Fruit fly (Drosophila melanogaster) whole organism, embryonic: ENCODE results near the gene CG9393.
A peak's percentile ranks its signal among the peaks of the same experiment; 100 is the strongest.

Source experiments
- Ada2b ChIP-seq: fragments of 200-800 bp; sonication (Bioruptor generic); IDR thresholded peaks from 2 replicates; pipeline ENCODE4 v1.3.6; 2022; ENCODE audit warnings: missing biosample characterization, missing genetic modification characterization
- Aef1 ChIP-seq: fragments of 200-800 bp; sonication (Bioruptor generic); IDR thresholded peaks from 3 replicates; pipeline ENCODE4 v1.3.6; 2022; ENCODE audit warnings: missing biosample characterization, missing genetic modification characterization
- Bdp1 ChIP-seq: fragments of 200-800 bp; sonication (Bioruptor generic); optimal IDR thresholded peaks from 3 replicates; lab custom pipeline; 2016; ENCODE audit warnings: missing biosample characterization, missing genetic modification characterization
- CG12155 ChIP-seq: fragments of 200-800 bp; sonication (Bioruptor generic); optimal IDR thresholded peaks from 3 replicates; lab custom pipeline; 2016; ENCODE audit warnings: missing biosample characterization, missing genetic modification characterization
- CG14667 ChIP-seq: fragments of 200-800 bp; sonication (Bioruptor generic); IDR thresholded peaks from 2 replicates; pipeline ENCODE4 v1.3.6; 2022; ENCODE audit warnings: missing biosample characterization, missing genetic modification characterization
- CG16779 ChIP-seq: fragments of 200-800 bp; sonication (Bioruptor generic); IDR thresholded peaks from 2 replicates; pipeline ENCODE4 v1.3.6; 2022; ENCODE audit warnings: missing biosample characterization, missing genetic modification characterization
- CG16813 ChIP-seq: fragments of 200-800 bp; sonication (Bioruptor generic); IDR thresholded peaks from 3 replicates; pipeline ENCODE4 v1.3.6; 2022; ENCODE audit warnings: missing biosample characterization, missing genetic modification characterization; ENCODE audit not compliant: partially characterized antibody
- CG17186 ChIP-seq: fragments of 200-800 bp; sonication (Bioruptor generic); optimal IDR thresholded peaks from 3 replicates; lab custom pipeline; 2017; ENCODE audit warnings: missing biosample characterization, missing genetic modification reagents, missing genetic modification characterization
- CG18599 ChIP-seq: fragments of 200-800 bp; sonication (Bioruptor generic); optimal IDR thresholded peaks from 3 replicates; lab custom pipeline; 2017; ENCODE audit warnings: missing biosample characterization, missing genetic modification characterization, mild to moderate bottlenecking, moderate library complexity, missing genetic modification reagents
- CG2202 ChIP-seq: fragments of 200-800 bp; sonication (Bioruptor generic); optimal IDR thresholded peaks from 2 replicates; lab custom pipeline; 2018; ENCODE audit warnings: missing biosample characterization, mild to moderate bottlenecking, missing genetic modification characterization
- CG4404 ChIP-seq: fragments of 200-800 bp; sonication (Bioruptor generic); IDR thresholded peaks from 2 replicates; pipeline ENCODE4 v1.3.6; 2022; ENCODE audit warnings: missing biosample characterization, missing genetic modification characterization
- CG6689 ChIP-seq: fragments of 200-800 bp; sonication (Bioruptor generic); IDR thresholded peaks from 2 replicates; pipeline ENCODE4 v1.3.6; 2022; ENCODE audit warnings: missing biosample characterization, missing genetic modification characterization
- CG7556 ChIP-seq: fragments of 200-800 bp; sonication (Bioruptor generic); optimal IDR thresholded peaks from 2 replicates; lab custom pipeline; 2017; ENCODE audit warnings: missing biosample characterization, mild to moderate bottlenecking, missing genetic modification characterization
- CG9215 ChIP-seq: fragments of 200-800 bp; sonication (Bioruptor generic); IDR thresholded peaks from 2 replicates; pipeline ENCODE4 v1.3.6; 2022; ENCODE audit warnings: missing biosample characterization, missing genetic modification characterization
- CG9437 ChIP-seq: fragments of 200-800 bp; sonication (Bioruptor generic); optimal IDR thresholded peaks from 2 replicates; lab custom pipeline; 2018; ENCODE audit warnings: missing biosample characterization, mild to moderate bottlenecking, missing genetic modification characterization
- D19A ChIP-seq: fragments of 200-800 bp; optimal IDR thresholded peaks from 3 replicates; lab custom pipeline; 2019; ENCODE audit warnings: missing biosample characterization, mild to moderate bottlenecking, missing genetic modification characterization, moderate library complexity
- Dbx ChIP-seq: fragments of 200-800 bp; sonication (Bioruptor generic); IDR thresholded peaks from 3 replicates; pipeline ENCODE4 v1.3.6; 2022; ENCODE audit warnings: missing biosample characterization, missing genetic modification characterization
- Doc3 ChIP-seq: fragments of 200-800 bp; sonication (Bioruptor generic); IDR thresholded peaks from 3 replicates; pipeline ENCODE4 v1.3.6; 2022; ENCODE audit warnings: missing biosample characterization, missing genetic modification characterization; ENCODE audit not compliant: partially characterized antibody
- Eip74EF ChIP-seq, 2 experiments: fragments of 200-800 bp in 1 of 2; fragments of >200 bp in 1 of 2; sonication (Bioruptor generic) in 1 of 2; optimal IDR thresholded peaks; 2 replicates each; lab custom pipeline; 2017 to 2019; ENCODE audit warnings: missing biosample characterization in 2 of 2, missing genetic modification characterization in 2 of 2, mild to moderate bottlenecking in 1 of 2, moderate library complexity in 1 of 2
- Max ChIP-seq: fragments of 200-800 bp; sonication (Bioruptor generic); optimal IDR thresholded peaks from 2 replicates; lab custom pipeline; 2016; ENCODE audit warnings: missing biosample characterization, mild to moderate bottlenecking, missing genetic modification characterization
- Meics ChIP-seq: fragments of 200-800 bp; sonication (Bioruptor generic); optimal IDR thresholded peaks from 2 replicates; lab custom pipeline; 2017; ENCODE audit warnings: missing biosample characterization, mild to moderate bottlenecking, missing genetic modification characterization
- NC2β ChIP-seq: fragments of 200-800 bp; sonication (Bioruptor generic); optimal IDR thresholded peaks from 2 replicates; lab custom pipeline; 2016; ENCODE audit warnings: missing biosample characterization, missing genetic modification characterization
- NFAT ChIP-seq: fragments of 200-800 bp; sonication (Bioruptor generic); IDR thresholded peaks from 2 replicates; pipeline ENCODE4 v1.3.6; 2022; ENCODE audit warnings: missing biosample characterization, missing genetic modification characterization
- Nf-YC ChIP-seq: fragments of 200-800 bp; optimal IDR thresholded peaks from 3 replicates; lab custom pipeline; 2019; ENCODE audit warnings: missing biosample characterization, mild to moderate bottlenecking, missing genetic modification characterization, moderate library complexity
- ac ChIP-seq: fragments of 200-800 bp; sonication (Bioruptor generic); optimal IDR thresholded peaks from 3 replicates; lab custom pipeline; 2017; ENCODE audit warnings: missing biosample characterization, mild to moderate bottlenecking, missing genetic modification characterization
- bcd ChIP-seq: fragments of 200-800 bp; sonication (Bioruptor generic); optimal IDR thresholded peaks from 2 replicates; lab custom pipeline; 2017; ENCODE audit warnings: missing biosample characterization, mild to moderate bottlenecking, missing genetic modification characterization
- cad ChIP-seq: fragments of >200 bp; optimal IDR thresholded peaks from 2 replicates; lab custom pipeline; 2017; ENCODE audit warnings: missing biosample characterization, missing genetic modification characterization
- cwo ChIP-seq: fragments of 200-800 bp; sonication (Bioruptor generic); optimal IDR thresholded peaks from 3 replicates; lab custom pipeline; 2017; ENCODE audit warnings: missing biosample characterization, missing genetic modification characterization, mild to moderate bottlenecking, moderate library complexity, missing genetic modification reagents
- eve ChIP-seq, 2 experiments: fragments of >200 bp; optimal IDR thresholded peaks; 2 replicates each; lab custom pipeline; 2017; ENCODE audit warnings: missing biosample characterization in 2 of 2, missing genetic modification characterization in 2 of 2
- exex ChIP-seq: fragments of 200-800 bp; sonication (Bioruptor generic); optimal IDR thresholded peaks from 4 replicates; lab custom pipeline; 2018; ENCODE audit warnings: missing biosample characterization, mild to moderate bottlenecking, missing genetic modification characterization, moderate library complexity
- fu2 ChIP-seq: fragments of 200-800 bp; sonication (Bioruptor generic); optimal IDR thresholded peaks from 2 replicates; lab custom pipeline; 2016; ENCODE audit warnings: missing biosample characterization, missing genetic modification characterization
- gcm2 ChIP-seq: fragments of 200-800 bp; sonication (Bioruptor generic); optimal IDR thresholded peaks from 2 replicates; lab custom pipeline; 2016; ENCODE audit warnings: missing biosample characterization, missing genetic modification characterization
- hb ChIP-seq: fragments of 200-800 bp; sonication (Bioruptor generic); IDR thresholded peaks from 3 replicates; pipeline ENCODE4 v1.3.6; 2022; ENCODE audit warnings: missing biosample characterization, missing genetic modification characterization; ENCODE audit not compliant: partially characterized antibody
- jigr1 ChIP-seq: fragments of 200-800 bp; sonication (Bioruptor generic); IDR thresholded peaks from 3 replicates; pipeline ENCODE4 v1.3.6; 2022; ENCODE audit warnings: missing biosample characterization, missing genetic modification characterization
- lbe ChIP-seq: fragments of 200-800 bp; sonication (Bioruptor generic); optimal IDR thresholded peaks from 2 replicates; lab custom pipeline; 2016; ENCODE audit warnings: missing biosample characterization, mild to moderate bottlenecking, missing genetic modification characterization
- lov ChIP-seq, 2 experiments: fragments of 200-800 bp in 1 of 2; fragments of >200 bp in 1 of 2; sonication (Bioruptor generic) in 1 of 2; IDR thresholded peaks in 1 of 2; optimal IDR thresholded peaks in 1 of 2; 2 replicates in 1 of 2; 3 replicates in 1 of 2; pipeline versions ENCODE4 v1.3.6 to Lab custom; 2017 to 2022; ENCODE audit warnings: missing biosample characterization in 1 of 2, missing genetic modification characterization in 1 of 2
- onecut ChIP-seq: fragments of 200-800 bp; sonication (Bioruptor generic); IDR thresholded peaks from 2 replicates; pipeline ENCODE4 v1.3.6; 2022; ENCODE audit warnings: missing biosample characterization, missing genetic modification characterization
- org-1 ChIP-seq: fragments of 200-800 bp; sonication (Bioruptor generic); optimal IDR thresholded peaks from 2 replicates; lab custom pipeline; 2017; ENCODE audit warnings: missing biosample characterization, missing genetic modification characterization
- otp ChIP-seq: fragments of 200-800 bp; sonication (Bioruptor generic); IDR thresholded peaks from 3 replicates; pipeline ENCODE4, ENCODE4 v1.3.6; 2022; ENCODE audit warnings: missing biosample characterization, missing genetic modification characterization
- p53 ChIP-seq: fragments of 200-800 bp; sonication (Bioruptor generic); optimal IDR thresholded peaks from 2 replicates; lab custom pipeline; 2016; ENCODE audit warnings: missing biosample characterization, missing genetic modification characterization
- sd ChIP-seq: fragments of 200-800 bp; sonication (Bioruptor generic); optimal IDR thresholded peaks from 3 replicates; lab custom pipeline; 2018; ENCODE audit warnings: missing biosample characterization, mild to moderate bottlenecking, missing genetic modification characterization, moderate library complexity
- slbo ChIP-seq: fragments of 200-800 bp; sonication (Bioruptor generic); IDR thresholded peaks from 2 replicates; pipeline ENCODE4 v1.3.6; 2022; ENCODE audit warnings: missing biosample characterization, missing genetic modification characterization
- slou ChIP-seq: fragments of 200-800 bp; sonication (Bioruptor generic); optimal IDR thresholded peaks from 3 replicates; lab custom pipeline; 2016; ENCODE audit warnings: missing biosample characterization, missing genetic modification characterization
- so ChIP-seq: fragments of 200-800 bp; sonication (Bioruptor generic); IDR thresholded peaks from 3 replicates; pipeline ENCODE4 v1.3.6; 2022; ENCODE audit warnings: missing biosample characterization, missing genetic modification characterization
- tll ChIP-seq, 2 experiments: fragments of 200-800 bp in 1 of 2; fragments of >200 bp in 1 of 2; sonication (Bioruptor generic) in 1 of 2; optimal IDR thresholded peaks; 2 replicates each; lab custom pipeline; 2017 to 2019; ENCODE audit warnings: missing biosample characterization in 2 of 2, missing genetic modification characterization in 2 of 2, mild to moderate bottlenecking in 1 of 2, moderate library complexity in 1 of 2
- tna ChIP-seq: fragments of 200-800 bp; sonication (Bioruptor generic); IDR thresholded peaks from 2 replicates; pipeline ENCODE4 v1.3.6; 2022; ENCODE audit warnings: missing biosample characterization, missing genetic modification characterization; ENCODE audit not compliant: partially characterized antibody
- vnd ChIP-seq: fragments of 200-800 bp; sonication (Bioruptor generic); IDR thresholded peaks from 3 replicates; pipeline ENCODE4 v1.3.6; 2022; ENCODE audit warnings: missing biosample characterization, missing genetic modification characterization; ENCODE audit not compliant: partially characterized antibody

CG9393 gene

DNA sequence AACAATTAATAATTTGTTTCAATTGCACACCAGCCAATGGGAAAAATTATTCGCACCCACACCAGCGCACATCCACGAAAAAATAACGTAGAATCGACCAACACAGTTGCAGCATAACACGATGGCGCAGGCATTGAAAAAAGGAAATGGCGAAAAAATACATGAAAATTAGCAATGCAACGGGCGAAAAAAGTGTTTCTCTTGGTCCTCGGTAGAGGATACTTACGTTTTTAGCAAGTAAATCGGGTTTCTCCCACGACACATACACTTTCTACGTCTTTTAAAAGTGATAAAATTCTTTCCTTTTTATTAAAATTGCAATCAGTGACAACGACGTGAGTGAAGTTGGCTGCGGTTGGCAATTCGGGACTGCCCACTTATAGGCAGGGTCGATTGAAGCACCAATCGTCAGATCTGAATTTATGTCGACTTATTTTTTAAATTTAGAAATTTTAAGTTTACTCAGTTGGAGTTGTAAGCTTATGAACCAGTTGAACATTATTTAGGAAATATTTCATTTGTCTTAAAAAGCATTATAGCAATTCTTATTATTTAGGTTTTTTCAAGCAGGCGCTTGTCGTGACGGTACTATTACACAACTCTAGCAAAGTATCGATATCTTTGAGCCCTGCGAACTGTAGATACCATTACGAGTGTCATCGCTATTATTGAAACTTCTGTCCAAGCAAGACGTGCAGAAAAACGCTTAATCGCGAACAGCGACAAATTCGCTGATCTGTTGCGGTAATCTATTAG lies 14.1 kb upstream of the CG9393 start, which contains the start of the genes Kap-alpha3 and Son (continued):
- TF ChIP-seq sd (peak; percentile 77), D19A (peak; percentile 69), CG18599 (GFP tag; lab: Kevin White, UChicago) (peak; percentile 94), Ada2b (GFP tag; lab: Robert Waterston, UW) (peak; percentile 76), Meics (GFP tag; lab: Kevin White, UChicago) (peak; percentile 95), CG14667 (peak; percentile 80), eve (GFP tag; optimal IDR thresholded peaks at IDR 0.05; lab: Kevin White, UChicago) (no peak), Max (peak; percentile 96), Doc3 (peak; percentile 88), bcd (GFP tag; lab: Kevin White, UChicago) (peak; percentile 96), Dbx (peak; percentile 93), exex (tag; lab: Kevin White, UChicago) (peak; percentile 76), onecut (GFP tag; lab: Robert Waterston, UW) (peak; percentile 87), lbe (GFP tag; lab: Kevin White, UChicago) (peak; percentile 87), tll (GFP tag; optimal IDR thresholded peaks at IDR 0.05; lab: Kevin White, UChicago) (peak; percentile 37 to 79), fu2 (GFP tag; lab: Kevin White, UChicago) (peak; percentile 95), so (GFP tag; lab: Robert Waterston, UW) (peak; percentile 72; the same call in 2 of the 3 replicates), lov (optimal IDR thresholded peaks at IDR 0.05; lab: Kevin White, UChicago) (no peak), lov (GFP tag; IDR thresholded peaks at IDR 0.05; lab: Robert Waterston, UW) (peak; percentile 92), cwo (GFP tag; lab: Kevin White, UChicago) (peak; percentile 79), vnd (GFP tag; lab: Robert Waterston, UW) (peak; percentile 76), Aef1 (GFP tag; lab: Robert Waterston, UW) (peak; percentile 85), CG12155 (peak; percentile 89), jigr1 (peak; percentile 77; the same call in 2 of the 3 replicates), NC2β (GFP tag; lab: Kevin White, UChicago) (peak; percentile 97), Eip74EF (GFP tag; optimal IDR thresholded peaks at IDR 0.05; lab: Kevin White, UChicago) (peak in 1 of 2 experiments; percentile 76), cad (no peak), slou (peak; percentile 84), CG16779 (GFP tag; lab: Robert Waterston, UW) (peak; percentile 79; the same call in 1 of the 2 replicates), CG16813 (GFP tag; lab: Robert Waterston, UW) (peak; percentile 88), org-1 (GFP tag; lab: Kevin White, UChicago) (peak; percentile 78), ac (GFP tag; lab: Kevin White, UChicago) (peak; percentile 83), gcm2 (GFP tag; lab: Kevin White, UChicago) (peak; percentile 86), slbo (peak; percentile 93), otp (peak; percentile 82; the same call in 2 of the 3 replicates), CG4404 (GFP tag; lab: Robert Waterston, UW) (peak; percentile 89), CG17186 (GFP tag; lab: Kevin White, UChicago) (peak; percentile 88), hb (GFP tag; lab: Robert Waterston, UW) (peak; percentile 67; the same call in 2 of the 3 replicates), CG2202 (tag; lab: Kevin White, UChicago) (peak; percentile 76), CG9215 (GFP tag; lab: Robert Waterston, UW) (peak; percentile 90), CG9437 (GFP tag; lab: Kevin White, UChicago) (peak; percentile 97), NFAT (peak; percentile 90), Nf-YC (tag; lab: Kevin White, UChicago) (peak; percentile 89), p53 (GFP tag; lab: Kevin White, UChicago) (peak; percentile 83), tna (GFP tag; lab: Robert Waterston, UW) (no peak; the same call in 1 of the 2 replicates), CG7556 (peak; percentile 86), CG6689 (peak; percentile 83), Bdp1 (GFP tag; lab: Kevin White, UChicago) (peak; percentile 91)
